Fruit fly (Drosophila melanogaster): ENCODE results near the gene mth.

mth gene

dm6 chr3L:347641-348405 lies 1.1 kb upstream of the mth start:
- TF ChIP-seq disco-r (GFP tag; optimal IDR thresholded peaks at IDR 0.05) = peak; percentile 42
- TF ChIP-seq ssp (GFP tag; IDR thresholded peaks at IDR 0.05) = peak; percentile 65
- no peak for TF ChIP-seq bigmax (GFP tag; optimal IDR thresholded peaks at IDR 0.05)
- TF ChIP-seq CG11695 (GFP tag; IDR thresholded peaks at IDR 0.05) = peak; percentile 33; the same call in 1 of the 3 replicates
- no peak for TF ChIP-seq CG15011 (GFP tag; optimal IDR thresholded peaks at IDR 0.05)
- TF ChIP-seq kay (GFP tag; optimal IDR thresholded peaks at IDR 0.05) = peak; percentile 63
- TF ChIP-seq CG3995 (GFP tag; optimal IDR thresholded peaks at IDR 0.05) = no peak
- TF ChIP-seq CG9876 (GFP tag; optimal IDR thresholded peaks at IDR 0.05) = peak; percentile 46
- TF ChIP-seq CG14441 (GFP tag; IDR thresholded peaks at IDR 0.05) = peak; percentile 63
- peak; percentile 67 for TF ChIP-seq CG16815 (GFP tag; optimal IDR thresholded peaks at IDR 0.05)
- no peak for TF ChIP-seq luna (GFP tag; optimal IDR thresholded peaks at IDR 0.05)
- no peak for TF ChIP-seq BEAF-32 (GFP tag; optimal IDR thresholded peaks at IDR 0.05)
- no peak for TF ChIP-seq fru (optimal IDR thresholded peaks at IDR 0.05)
- TF ChIP-seq tap (tag; optimal IDR thresholded peaks at IDR 0.05) = peak; percentile 62
- peak in 1 of 2 experiments; percentile 54 for TF ChIP-seq Eip74EF (GFP tag; optimal IDR thresholded peaks at IDR 0.05)
- no peak for TF ChIP-seq gro (GFP tag; optimal IDR thresholded peaks at IDR 0.05)
- TF ChIP-seq crp (GFP tag; optimal IDR thresholded peaks at IDR 0.05) = peak in 1 of 2 experiments; percentile 50
- 0 out of 2 replicates have a peak, but pooled peaks have one; percentile 18 for TF ChIP-seq ro (GFP tag; IDR thresholded peaks at IDR 0.05)
- peak; percentile 22 for TF ChIP-seq CG15696 (tag; optimal IDR thresholded peaks at IDR 0.05)
- no peak for TF ChIP-seq Bteb2 (GFP tag; optimal IDR thresholded peaks at IDR 0.05)
- peak; percentile 92 for TF ChIP-seq CG1603 (tag; optimal IDR thresholded peaks at IDR 0.05)
- TF ChIP-seq cwo (GFP tag; optimal IDR thresholded peaks at IDR 0.05) = peak; percentile 18
- TF ChIP-seq CG12744 (GFP tag; optimal IDR thresholded peaks at IDR 0.05) = no peak
- TF ChIP-seq CG1832 (GFP tag; optimal IDR thresholded peaks at IDR 0.05) = no peak
- TF ChIP-seq Trl (optimal IDR thresholded peaks at IDR 0.05) = peak; percentile 60 to 71
- TF ChIP-seq Trl (GFP tag; optimal IDR thresholded peaks at IDR 0.05) = peak; percentile 64
- TF ChIP-seq Ptx1 (GFP tag; IDR thresholded peaks at IDR 0.05) = peak; percentile 73
- TF ChIP-seq CG30431 (GFP tag; optimal IDR thresholded peaks at IDR 0.05) = peak; percentile 79
- TF ChIP-seq CG10979 (tag; optimal IDR thresholded peaks at IDR 0.05) = peak; percentile 86
- peak; percentile 18 for TF ChIP-seq Myb (GFP tag; optimal IDR thresholded peaks at IDR 0.05)
- peak in 1 of 3 experiments; percentile 69 for TF ChIP-seq lola (GFP tag; optimal IDR thresholded peaks at IDR 0.05)
- peak; percentile 23 for TF ChIP-seq NK7.1 (GFP tag; optimal IDR thresholded peaks at IDR 0.05)
- no peak for TF ChIP-seq unc-4 (GFP tag; IDR thresholded peaks at IDR 0.05; ENCODE audit: partially characterized antibody)
- TF ChIP-seq sob (GFP tag; IDR thresholded peaks at IDR 0.05) = peak; percentile 40; the same call in 1 of the 2 replicates
- no peak for TF ChIP-seq Gsc (GFP tag; IDR thresholded peaks at IDR 0.05)
- TF ChIP-seq CG32767 (GFP tag; IDR thresholded peaks at IDR 0.05) = peak; percentile 55; the same call in 1 of the 2 replicates
- TF ChIP-seq insv (GFP tag; optimal IDR thresholded peaks at IDR 0.05) = no peak
- TF ChIP-seq CG4730 (GFP tag; IDR thresholded peaks at IDR 0.05) = 0 out of 2 replicates have a peak, but pooled peaks have one; percentile 11
- no peak for TF ChIP-seq CG34376 (GFP tag; optimal IDR thresholded peaks at IDR 0.05)
- TF ChIP-seq Chrac-16 (GFP tag; optimal IDR thresholded peaks at IDR 0.05) = peak; percentile 76
- TF ChIP-seq CG13123 (GFP tag; optimal IDR thresholded peaks at IDR 0.05) = peak; percentile 62
- TF ChIP-seq Nf-YA (GFP tag; IDR thresholded peaks at IDR 0.05) = peak; percentile 42; the same call in 1 of the 2 replicates
- TF ChIP-seq hb (GFP tag; IDR thresholded peaks at IDR 0.05; ENCODE audit: partially characterized antibody) = no peak
- TF ChIP-seq Ets65A (GFP tag) = peak; percentile 97
- no peak for TF ChIP-seq Rfx (GFP tag; IDR thresholded peaks at IDR 0.05)
- TF ChIP-seq CG16863 (GFP tag; optimal IDR thresholded peaks at IDR 0.05) = peak; percentile 79
- TF ChIP-seq CG2875 (GFP tag; optimal IDR thresholded peaks at IDR 0.05) = peak; percentile 61
- peak; percentile 40 for TF ChIP-seq CG9437 (GFP tag; optimal IDR thresholded peaks at IDR 0.05)
- peak; percentile 65 for TF ChIP-seq NC2β (GFP tag; optimal IDR thresholded peaks at IDR 0.05)
